Fruit fly (Drosophila melanogaster) whole organism: Measurements from ENCODE around the gene ND-51.

Experiments used
- CG8478 ChIP-seq: fragments of >200 bp; optimal IDR thresholded peaks from 2 replicates; lab custom pipeline; 2018; ENCODE audit warnings: inconsistent platforms
- Dll ChIP-seq: fragments of >200 bp; optimal IDR thresholded peaks from 2 replicates; lab custom pipeline; 2017
- EcR ChIP-seq, 2 experiments: fragments of >200 bp; optimal IDR thresholded peaks; 2 replicates each; lab custom pipeline; 2017; ENCODE audit warnings: missing biosample characterization in 2 of 2, missing genetic modification characterization in 2 of 2, missing genetic modification reagents in 2 of 2
- psq ChIP-seq: fragments of >200 bp; optimal IDR thresholded peaks from 2 replicates; lab custom pipeline; 2017
- usp ChIP-seq: fragments of >200 bp; optimal IDR thresholded peaks from 2 replicates; lab custom pipeline; 2017; ENCODE audit warnings: missing biosample characterization, missing genetic modification characterization, mixed read lengths

- no peak for TF ChIP-seq CG8478
- no peak for TF ChIP-seq psq (lab: Kevin White, UChicago)
- no peak for TF ChIP-seq Dll (lab: Kevin White, UChicago)
- TF ChIP-seq usp (GFP tag; lab: Kevin White, UChicago) = no peak
- TF ChIP-seq EcR (GFP tag; optimal IDR thresholded peaks at IDR 0.05; lab: Kevin White, UChicago) = no peak
Measured at dm6 chr2L:6100202-6100689, 37.7 kb upstream of the ND-51 start, which contains the start of gene stai.
